Worm (Caenorhabditis elegans): ENCODE data around the gene srx-67.

ce11 chrV:3874102-3874744 is 42.4 kb upstream of the srx-67 start, which contains the start of gene nhr-158:
- no peak for TF ChIP-seq nhr-10 (tag; optimal IDR thresholded peaks at IDR 0.05)
- no peak for TF ChIP-seq F13H6.1 (tag; optimal IDR thresholded peaks at IDR 0.05)
- no peak for TF ChIP-seq unc-39 (tag; optimal IDR thresholded peaks at IDR 0.05)
- no peak for TF ChIP-seq nhr-12 (tag; optimal IDR thresholded peaks at IDR 0.05)
- TF ChIP-seq peb-1 (tag; optimal IDR thresholded peaks at IDR 0.05): no peak
- no peak for TF ChIP-seq fos-1 (tag; optimal IDR thresholded peaks at IDR 0.05)
- TF ChIP-seq elt-1 (tag; optimal IDR thresholded peaks at IDR 0.05): no peak
- no peak for TF ChIP-seq ama-1 (optimal IDR thresholded peaks at IDR 0.05)
- no peak for TF ChIP-seq ztf-11 (tag; optimal IDR thresholded peaks at IDR 0.05)
- no peak for TF ChIP-seq skn-1 (tag; optimal IDR thresholded peaks at IDR 0.05)

Measured in whole organism, L2 larva.